Fruit fly (Drosophila melanogaster) whole organism, embryonic: ENCODE data around the gene CG42682.
A peak's percentile ranks its signal among the peaks of the same experiment; 100 is the strongest.

Source experiments
- Atf-2 ChIP-seq: fragments of 200-800 bp; sonication (Bioruptor generic); optimal IDR thresholded peaks from 2 replicates; lab custom pipeline; 2016; ENCODE audit warnings: missing biosample characterization, missing genetic modification characterization
- B-H1 ChIP-seq: fragments of 200-800 bp; sonication (Bioruptor generic); IDR thresholded peaks from 3 replicates; pipeline ENCODE4 v1.3.6; 2022; ENCODE audit warnings: missing biosample characterization, missing genetic modification characterization
- CG12391 ChIP-seq: fragments of 200-800 bp; sonication (Bioruptor generic); optimal IDR thresholded peaks from 3 replicates; lab custom pipeline; 2018; ENCODE audit warnings: missing biosample characterization, mild to moderate bottlenecking, missing genetic modification characterization, moderate library complexity
- CG12769 ChIP-seq: fragments of 200-800 bp; sonication (Bioruptor generic); optimal IDR thresholded peaks from 2 replicates; lab custom pipeline; 2019; ENCODE audit warnings: missing biosample characterization, mild to moderate bottlenecking, missing genetic modification characterization, moderate library complexity
- CG13287 ChIP-seq: fragments of 200-800 bp; sonication (Bioruptor generic); IDR thresholded peaks from 2 replicates; pipeline ENCODE4 v1.3.6; 2022; ENCODE audit warnings: missing biosample characterization, missing genetic modification characterization; ENCODE audit not compliant: partially characterized antibody
- CG16815 ChIP-seq: fragments of 200-800 bp; sonication (Bioruptor generic); optimal IDR thresholded peaks from 3 replicates; lab custom pipeline; 2017; ENCODE audit warnings: missing biosample characterization, mild to moderate bottlenecking, missing genetic modification characterization
- CG17385 ChIP-seq: fragments of 200-800 bp; sonication (Bioruptor generic); optimal IDR thresholded peaks from 3 replicates; lab custom pipeline; 2018; ENCODE audit warnings: missing biosample characterization, mild to moderate bottlenecking, missing genetic modification characterization
- CG3163 ChIP-seq: fragments of 200-800 bp; sonication (Bioruptor generic); optimal IDR thresholded peaks from 3 replicates; lab custom pipeline; 2016; ENCODE audit warnings: missing biosample characterization, missing genetic modification characterization
- CG42726 ChIP-seq: fragments of 200-800 bp; sonication (Bioruptor generic); IDR thresholded peaks from 2 replicates; pipeline ENCODE4 v1.3.6; 2022; ENCODE audit warnings: missing biosample characterization, missing genetic modification characterization; ENCODE audit not compliant: partially characterized antibody
- CG6654 ChIP-seq: fragments of 200-800 bp; sonication (Bioruptor generic); optimal IDR thresholded peaks from 2 replicates; lab custom pipeline; 2017; ENCODE audit warnings: missing biosample characterization, mild to moderate bottlenecking, missing genetic modification characterization
- CG6854 ChIP-seq: fragments of 200-800 bp; sonication (Bioruptor generic); optimal IDR thresholded peaks from 3 replicates; lab custom pipeline; 2017; ENCODE audit warnings: missing biosample characterization, mild to moderate bottlenecking, missing genetic modification characterization
- Dad ChIP-seq: fragments of 200-800 bp; sonication (Bioruptor generic); optimal IDR thresholded peaks from 3 replicates; lab custom pipeline; 2016; ENCODE audit warnings: missing biosample characterization, missing genetic modification characterization
- Dbx ChIP-seq: fragments of 200-800 bp; sonication (Bioruptor generic); IDR thresholded peaks from 3 replicates; pipeline ENCODE4 v1.3.6; 2022; ENCODE audit warnings: missing biosample characterization, missing genetic modification characterization
- Deaf1 ChIP-seq: fragments of 200-800 bp; optimal IDR thresholded peaks from 3 replicates; lab custom pipeline; 2019; ENCODE audit warnings: missing biosample characterization, mild to moderate bottlenecking, missing genetic modification characterization, moderate library complexity
- Fer2 ChIP-seq: fragments of 200-800 bp; sonication (Bioruptor generic); optimal IDR thresholded peaks from 2 replicates; lab custom pipeline; 2018; ENCODE audit warnings: missing biosample characterization, mild to moderate bottlenecking, missing genetic modification characterization, moderate library complexity
- HLH4C ChIP-seq: fragments of 200-800 bp; sonication (Bioruptor generic); IDR thresholded peaks from 3 replicates; pipeline ENCODE4 v1.3.6; 2022; ENCODE audit warnings: missing biosample characterization, missing genetic modification characterization; ENCODE audit not compliant: partially characterized antibody
- Hand ChIP-seq: fragments of 200-800 bp; sonication (Bioruptor generic); optimal IDR thresholded peaks from 2 replicates; lab custom pipeline; 2017; ENCODE audit warnings: mild to moderate bottlenecking, missing biosample characterization, missing genetic modification reagents, missing genetic modification characterization
- Jarid2 ChIP-seq: fragments of 200-800 bp; sonication (Bioruptor generic); optimal IDR thresholded peaks from 3 replicates; lab custom pipeline; 2017; ENCODE audit warnings: mild to moderate bottlenecking, missing biosample characterization, missing genetic modification reagents, missing genetic modification characterization
- Meics ChIP-seq: fragments of 200-800 bp; sonication (Bioruptor generic); optimal IDR thresholded peaks from 2 replicates; lab custom pipeline; 2017; ENCODE audit warnings: missing biosample characterization, mild to moderate bottlenecking, missing genetic modification characterization
- Spps ChIP-seq: fragments of 200-800 bp; sonication (Bioruptor generic); optimal IDR thresholded peaks from 2 replicates; lab custom pipeline; 2018; ENCODE audit warnings: missing biosample characterization, mild to moderate bottlenecking, missing genetic modification characterization
- Trl ChIP-seq, 3 experiments: fragments of >200 bp in 2 of 3; fragments of 200-800 bp in 1 of 3; sonication (Bioruptor generic) in 1 of 3; optimal IDR thresholded peaks; 2 replicates in 1 of 3; 3 replicates in 2 of 3; lab custom pipeline; 2016 to 2017; ENCODE audit warnings: missing biosample characterization in 1 of 3, missing genetic modification characterization in 1 of 3
- cad ChIP-seq: fragments of >200 bp; optimal IDR thresholded peaks from 2 replicates; lab custom pipeline; 2017; ENCODE audit warnings: missing biosample characterization, missing genetic modification characterization
- fu2 ChIP-seq: fragments of 200-800 bp; sonication (Bioruptor generic); optimal IDR thresholded peaks from 2 replicates; lab custom pipeline; 2016; ENCODE audit warnings: missing biosample characterization, missing genetic modification characterization
- h ChIP-seq: fragments of >200 bp; optimal IDR thresholded peaks from 2 replicates; lab custom pipeline; 2017
- klu ChIP-seq: fragments of 200-800 bp; sonication (Bioruptor generic); IDR thresholded peaks from 2 replicates; pipeline ENCODE4 v1.3.6; 2022; ENCODE audit warnings: missing biosample characterization, missing genetic modification characterization
- knrl ChIP-seq: fragments of 200-800 bp; sonication (Bioruptor generic); IDR thresholded peaks from 3 replicates; pipeline ENCODE4 v1.3.6; 2022; ENCODE audit warnings: missing biosample characterization, missing genetic modification characterization; ENCODE audit not compliant: partially characterized antibody
- odd ChIP-seq: fragments of 200-800 bp; sonication (Bioruptor generic); optimal IDR thresholded peaks from 2 replicates; lab custom pipeline; 2017; ENCODE audit warnings: missing biosample characterization, mild to moderate bottlenecking, missing genetic modification characterization
- salm ChIP-seq: fragments of 200-800 bp; sonication (Bioruptor generic); optimal IDR thresholded peaks from 2 replicates; lab custom pipeline; 2018; ENCODE audit warnings: missing biosample characterization, mild to moderate bottlenecking, missing genetic modification characterization
- schlank ChIP-seq: fragments of 200-800 bp; sonication (Bioruptor generic); optimal IDR thresholded peaks from 2 replicates; lab custom pipeline; 2018; ENCODE audit warnings: missing biosample characterization, mild to moderate bottlenecking, missing genetic modification characterization
- scrt ChIP-seq: fragments of 200-800 bp; sonication (Bioruptor generic); optimal IDR thresholded peaks from 2 replicates; lab custom pipeline; 2018; ENCODE audit warnings: missing biosample characterization, mild to moderate bottlenecking, missing genetic modification characterization, moderate library complexity
- sens-2 ChIP-seq: fragments of 200-800 bp; sonication (Bioruptor generic); IDR thresholded peaks from 2 replicates; pipeline ENCODE4 v1.3.6; 2022; ENCODE audit warnings: missing biosample characterization, missing genetic modification characterization
- stwl ChIP-seq: fragments of 200-800 bp; sonication (Bioruptor generic); optimal IDR thresholded peaks from 3 replicates; lab custom pipeline; 2018; ENCODE audit warnings: missing biosample characterization, mild to moderate bottlenecking, missing genetic modification characterization, moderate library complexity
- vvl ChIP-seq: fragments of 200-800 bp; sonication (Bioruptor generic); IDR thresholded peaks from 2 replicates; pipeline ENCODE4 v1.3.6; 2022; ENCODE audit warnings: missing biosample characterization, missing genetic modification characterization

Gene CG42682

dm6 chr2L:14842058-14842457 is at the start of gene CG42682:
Gene CG42682 (plus strand): TSS chr2L:14842358.
- TF ChIP-seq Meics (GFP tag; lab: Kevin White, UChicago): no peak
- no peak for TF ChIP-seq vvl (GFP tag; lab: Robert Waterston, UW)
- TF ChIP-seq Spps: no peak
- no peak for TF ChIP-seq CG16815 (GFP tag; lab: Kevin White, UChicago)
- no peak for TF ChIP-seq Atf-2 (GFP tag; lab: Kevin White, UChicago)

DNA sequence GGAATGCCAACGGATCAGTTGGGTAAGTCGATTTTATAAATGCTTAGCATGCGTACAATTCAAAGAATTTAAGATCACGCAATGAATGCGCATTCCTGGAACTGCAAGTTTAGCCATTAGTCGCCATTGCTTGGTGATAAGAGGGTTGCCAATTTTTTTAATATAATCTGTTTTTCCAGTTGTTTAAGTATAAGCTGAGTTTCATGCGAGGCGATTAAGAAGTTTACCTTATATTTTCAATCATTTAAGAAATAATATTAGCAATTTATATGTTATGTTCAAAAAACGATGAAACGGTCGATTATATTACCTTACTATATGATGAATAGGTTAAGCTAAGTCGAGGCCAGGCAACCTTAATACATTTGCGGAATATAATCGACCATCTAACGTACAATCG is 45.6 kb upstream of the CG42682 start, which contains the start of gene CG18420:
Gene CG18420 (minus strand): TSS at position 101 of the 400 bp plus-strand sequence.
- TF ChIP-seq CG12391 (tag; lab: Kevin White, UChicago) (no peak), CG13287 (no peak), Hand (GFP tag; lab: Kevin White, UChicago) (no peak), CG6854 (GFP tag; lab: Kevin White, UChicago) (no peak), h (lab: Kevin White, UChicago) (no peak), Fer2 (tag; lab: Kevin White, UChicago) (no peak)

dm6 chr2L:14797554-14797953 is 44.6 kb upstream of the CG42682 start:
- TF ChIP-seq CG3163 (GFP tag; lab: Kevin White, UChicago) (peak; percentile 47), fu2 (GFP tag; lab: Kevin White, UChicago) (no peak), salm (tag; lab: Kevin White, UChicago) (no peak), scrt (peak; percentile 17), Deaf1 (tag; lab: Kevin White, UChicago) (peak; percentile 85), Trl (optimal IDR thresholded peaks at IDR 0.05; lab: Kevin White, UChicago) (peak; percentile 24 to 69), Trl (GFP tag; optimal IDR thresholded peaks at IDR 0.05; lab: Kevin White, UChicago) (no peak), odd (no peak), Dbx (GFP tag; lab: Robert Waterston, UW) (no peak)

dm6 chr2L:14802034-14802433 is 40.1 kb upstream of the CG42682 start, which contains the start of gene CG33308:
Gene CG33308 (plus strand): TSS chr2L:14802334.
- no peak for TF ChIP-seq schlank (tag; lab: Kevin White, UChicago)

DNA sequence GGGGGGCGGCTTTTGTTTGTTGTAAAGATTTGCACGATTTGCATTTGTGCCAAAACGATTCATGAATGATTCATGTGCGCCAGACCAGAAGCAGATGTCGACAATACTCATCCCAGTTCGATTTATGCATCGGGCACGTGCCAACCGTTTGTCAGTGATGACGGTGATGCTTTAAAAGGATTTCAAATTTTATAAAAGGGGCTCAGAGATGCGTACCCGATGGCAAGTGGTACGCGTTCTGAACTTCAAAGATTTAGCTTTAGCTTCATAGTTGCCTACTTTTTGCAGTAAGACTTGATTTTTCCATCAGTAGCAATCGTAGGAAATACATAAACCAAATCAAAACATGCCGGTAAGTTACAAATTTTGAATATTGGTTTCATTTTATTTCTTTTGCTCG is 31.7 kb upstream of the CG42682 start, which contains the start of gene CG33309:
Gene CG33309 (plus strand): TSS at position 301 of the 400 bp plus-strand sequence.
- TF ChIP-seq B-H1 (GFP tag; lab: Robert Waterston, UW): no peak
- no peak for TF ChIP-seq Dad (GFP tag; lab: Kevin White, UChicago)
- TF ChIP-seq klu (GFP tag; lab: Robert Waterston, UW): no peak
- TF ChIP-seq CG17385 (GFP tag; lab: Kevin White, UChicago): no peak

dm6 chr2L:14851678-14852077 is 9.5 kb downstream of the CG42682 start, which contains the start of gene CG15279:
Gene CG15279 (minus strand): TSS chr2L:14851749.
- peak; percentile 98 for TF ChIP-seq CG6654 (GFP tag; lab: Kevin White, UChicago)
- TF ChIP-seq HLH4C (GFP tag; lab: Robert Waterston, UW): 0 out of 3 replicates have a peak, but pooled peaks have one; percentile 20
- TF ChIP-seq sens-2: no peak
- TF ChIP-seq Jarid2 (GFP tag; lab: Kevin White, UChicago): peak; percentile 39
- peak; percentile 32 for TF ChIP-seq stwl (tag; lab: Kevin White, UChicago)
- TF ChIP-seq cad (GFP tag; lab: Kevin White, UChicago): peak; percentile 29
- TF ChIP-seq Deaf1 (tag; lab: Kevin White, UChicago): no peak
- TF ChIP-seq knrl (GFP tag; lab: Robert Waterston, UW): 0 out of 3 replicates have a peak, but pooled peaks have one; percentile 26
- peak; percentile 11; the same call in 1 of the 2 replicates for TF ChIP-seq CG42726 (GFP tag; lab: Robert Waterston, UW)
- peak; percentile 78 for TF ChIP-seq CG12769
- TF ChIP-seq, all 482 proteins: peak for 8
